Worm (Caenorhabditis elegans): ENCODE measurements around the gene R05F9.9.
"Not testable (repeated sequence)": the region's sequence is repeated elsewhere in the genome, so short reads cannot be mapped to it uniquely, and the experiment has no call there.

DNA sequence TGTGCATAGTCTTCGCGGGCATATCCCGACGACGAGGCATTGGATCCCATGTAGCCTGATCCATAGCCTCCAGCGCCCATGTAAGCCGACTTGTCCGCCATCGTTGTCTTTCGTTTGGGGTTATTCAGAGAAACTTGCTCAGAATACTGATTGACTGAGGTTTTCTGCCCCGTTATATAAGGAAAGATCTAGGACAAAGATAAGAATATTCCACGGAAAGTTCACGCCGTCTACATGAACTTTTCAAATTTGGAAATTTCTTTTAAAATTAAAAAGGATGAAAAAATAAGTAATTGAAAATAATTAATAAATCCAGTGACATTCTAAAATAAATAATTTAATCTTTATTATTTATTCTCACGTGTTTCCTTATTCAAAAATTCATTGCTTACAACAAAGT is 41.6 kb downstream of the R05F9.9 start, which contains the start of the genes nspd-5 and F11G11.4:
- TF ChIP-seq ceh-22, ceh-48, elt-2 (tag; optimal IDR thresholded peaks at IDR 0.05): not testable (repeated sequence)

Data from whole organism, late embryonic.